Fruit fly (Drosophila melanogaster): ENCODE data around the gene Ddrgk1.

DNA sequence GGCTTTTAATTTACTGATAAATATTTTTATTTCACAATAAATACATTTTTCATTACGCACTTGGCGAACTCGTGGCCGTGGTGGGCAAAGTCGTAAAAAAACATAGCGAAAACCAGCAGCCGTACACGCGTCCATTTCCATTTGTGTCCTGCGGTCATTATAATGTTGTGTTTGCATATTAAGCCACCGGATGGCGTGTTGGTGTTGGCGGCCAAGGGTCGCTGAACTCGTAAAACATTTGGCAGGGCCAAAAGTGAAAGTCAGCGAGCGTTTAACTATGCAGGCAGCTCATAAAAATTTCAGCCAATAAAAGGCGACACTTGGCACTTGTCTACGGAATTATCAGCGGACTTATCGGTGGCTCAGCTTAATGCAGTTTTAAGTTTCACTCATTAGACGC, 37.6 kb downstream of the Ddrgk1 start:
- peak; percentile 64 for TF ChIP-seq CTCF (optimal IDR thresholded peaks at IDR 0.05)
- no peak for TF ChIP-seq CG8478 (optimal IDR thresholded peaks at IDR 0.05)
